Fruit fly (Drosophila melanogaster) whole organism: Measurements from ENCODE around the gene poe.

Source experiments
- CG8478 ChIP-seq: fragments of >200 bp; optimal IDR thresholded peaks from 2 replicates; lab custom pipeline; 2018; ENCODE audit warnings: inconsistent platforms
- Dll ChIP-seq: fragments of >200 bp; optimal IDR thresholded peaks from 2 replicates; lab custom pipeline; 2017
- EcR ChIP-seq, 2 experiments: fragments of >200 bp; optimal IDR thresholded peaks; 2 replicates each; lab custom pipeline; 2017; ENCODE audit warnings: missing biosample characterization in 2 of 2, missing genetic modification characterization in 2 of 2, missing genetic modification reagents in 2 of 2
- pan ChIP-seq: fragments of >200 bp; optimal IDR thresholded peaks from 2 replicates; lab custom pipeline; 2017

- no peak for TF ChIP-seq pan (lab: Kevin White, UChicago)
- TF ChIP-seq EcR (GFP tag; optimal IDR thresholded peaks at IDR 0.05; lab: Kevin White, UChicago): no peak
- no peak for TF ChIP-seq Dll (lab: Kevin White, UChicago)
- TF ChIP-seq CG8478 (lab: Kevin White, UChicago): no peak
Measured at dm6 chr2L:8082692-8083412, 11.4 kb upstream of the poe start, which contains the start of gene Mcr.
